Worm (Caenorhabditis elegans) whole organism, young adult: ENCODE data around the gene taf-7.2.

Source experiments
- B0336.3 ChIP-seq: fragments of 200-800 bp; sonication (Bioruptor generic); IDR thresholded peaks from 2 replicates; pipeline ENCODE4 v1.3.6; 2022; ENCODE audit warnings: missing genetic modification characterization, missing compliant biosample characterization
- D2030.7 ChIP-seq: fragments of 200-800 bp; sonication (Bioruptor generic); IDR thresholded peaks from 2 replicates; pipeline ENCODE4 v1.3.6; 2022; ENCODE audit warnings: missing genetic modification reagents, missing genetic modification characterization, missing compliant biosample characterization
- F33H1.4 ChIP-seq: fragments of 200-800 bp; sonication (Bioruptor generic); IDR thresholded peaks from 2 replicates; pipeline ENCODE4 v1.3.6; 2022; ENCODE audit warnings: missing genetic modification reagents, missing genetic modification characterization, missing compliant biosample characterization
- F52B5.7 ChIP-seq: sonication (generic microtip); optimal IDR thresholded peaks from 2 replicates; lab custom pipeline; 2016; ENCODE audit warnings: mild to moderate bottlenecking, missing genetic modification characterization, missing compliant biosample characterization
- F57A8.1 ChIP-seq: fragments of 200-800 bp; sonication (Bioruptor generic); optimal IDR thresholded peaks from 2 replicates; lab custom pipeline; 2018; ENCODE audit warnings: mild to moderate bottlenecking, missing genetic modification characterization, moderate library complexity, missing compliant biosample characterization
- Y53G8AR.9 ChIP-seq: fragments of 200-800 bp; sonication (Bioruptor generic); conservative IDR thresholded peaks from 2 replicates; pipeline ENCODE4 v1.3.6; 2022; ENCODE audit warnings: missing genetic modification reagents, missing genetic modification characterization, missing compliant biosample characterization
- aptf-3 ChIP-seq: fragments of 200-800 bp; sonication (Bioruptor generic); IDR thresholded peaks from 2 replicates; pipeline ENCODE4 v1.3.6; 2022; ENCODE audit warnings: missing genetic modification characterization, missing compliant biosample characterization
- athp-1 ChIP-seq: sonication (generic microtip); optimal IDR thresholded peaks from 2 replicates; lab custom pipeline; 2017; ENCODE audit warnings: mild to moderate bottlenecking, missing genetic modification characterization, missing compliant biosample characterization
- dpl-1 ChIP-seq: fragments of 150-350 bp; optimal IDR thresholded peaks from 2 replicates; lab custom pipeline; 2014; ENCODE audit warnings: missing biosample characterization, missing genetic modification reagents, missing genetic modification characterization
- efl-1 ChIP-seq: fragments of 150-350 bp; optimal IDR thresholded peaks from 2 replicates; lab custom pipeline; 2014; ENCODE audit warnings: missing biosample characterization, missing genetic modification reagents, missing genetic modification characterization
- ekl-4 ChIP-seq: fragments of 200-800 bp; sonication (Bioruptor generic); IDR thresholded peaks from 2 replicates; pipeline ENCODE4 v1.3.6; 2022; ENCODE audit warnings: missing genetic modification reagents, missing genetic modification characterization, missing compliant biosample characterization
- lin-35 ChIP-seq, 3 experiments: fragments of 150-350 bp in 2 of 3; sonication (generic microtip) in 1 of 3; optimal IDR thresholded peaks; 2 replicates each; lab custom pipeline; 2014 to 2018; ENCODE audit warnings: missing biosample characterization in 3 of 3, missing genetic modification characterization in 3 of 3, missing genetic modification reagents in 3 of 3
- lin-54 ChIP-seq: fragments of 200-800 bp; sonication (Bioruptor generic); optimal IDR thresholded peaks from 2 replicates; lab custom pipeline; 2018; ENCODE audit warnings: mild to moderate bottlenecking, missing genetic modification characterization, missing compliant biosample characterization
- lsl-1 ChIP-seq: fragments of 200-800 bp; sonication (Bioruptor generic); optimal IDR thresholded peaks from 2 replicates; lab custom pipeline; 2018; ENCODE audit warnings: mild to moderate bottlenecking, missing genetic modification characterization, moderate library complexity, missing compliant biosample characterization
- madf-3 ChIP-seq: fragments of 200-800 bp; sonication (Bioruptor generic); IDR thresholded peaks from 2 replicates; pipeline ENCODE4 v1.3.6; 2022; ENCODE audit warnings: missing genetic modification reagents, missing genetic modification characterization, missing compliant biosample characterization
- madf-6 ChIP-seq: fragments of 200-800 bp; sonication (Bioruptor generic); IDR thresholded peaks from 2 replicates; pipeline ENCODE4 v1.3.6; 2022; ENCODE audit warnings: missing genetic modification reagents, missing genetic modification characterization, missing compliant biosample characterization
- madf-8 ChIP-seq: fragments of 200-800 bp; sonication (Bioruptor generic); conservative IDR thresholded peaks from 2 replicates; pipeline ENCODE4 v1.3.6; 2022; ENCODE audit warnings: missing genetic modification reagents, missing genetic modification characterization, missing compliant biosample characterization
- mcd-1 ChIP-seq: fragments of 200-800 bp; sonication (Bioruptor generic); IDR thresholded peaks from 2 replicates; pipeline ENCODE4 v1.3.6; 2022; ENCODE audit warnings: missing genetic modification reagents, missing genetic modification characterization, missing compliant biosample characterization
- pbrm-1 ChIP-seq: fragments of 200-800 bp; sonication (Bioruptor generic); IDR thresholded peaks from 2 replicates; pipeline ENCODE4 v1.3.6; 2022; ENCODE audit warnings: missing genetic modification reagents, missing genetic modification characterization, missing compliant biosample characterization
- unc-130 ChIP-seq: sonication (generic microtip); optimal IDR thresholded peaks from 2 replicates; lab custom pipeline; 2016; ENCODE audit warnings: missing genetic modification reagents, missing genetic modification characterization, missing compliant biosample characterization
- xnd-1 ChIP-seq: sonication (generic microtip); optimal IDR thresholded peaks from 2 replicates; lab custom pipeline; 2016; ENCODE audit warnings: missing genotype, missing genetic modification reagents, missing genetic modification characterization, missing compliant biosample characterization

taf-7.2 gene

ce11 chrIII:12625875-12626649, 47.2 kb downstream of the taf-7.2 start, which contains the start of gene pqn-80:
Gene pqn-80, plus strand, starts transcription at chrIII:12626568.
- TF ChIP-seq efl-1 (GFP tag; lab: Kevin White, UChicago) (peak; percentile 68), lin-35 (GFP tag; optimal IDR thresholded peaks at IDR 0.05; lab: Kevin White, UChicago) (peak in 1 of 3 experiments; percentile 86), mcd-1 (peak; percentile 94), madf-8 (GFP tag; lab: Robert Waterston, UW) (peak; percentile 60), lin-54 (GFP tag; lab: Kevin White, UChicago) (peak; percentile 74), athp-1 (tag; lab: Kevin White, UChicago) (no peak), Y53G8AR.9 (GFP tag; lab: Robert Waterston, UW) (0 out of 2 replicates have a peak, but pooled peaks have one; percentile 42), ekl-4 (GFP tag; lab: Robert Waterston, UW) (no peak), F33H1.4 (GFP tag; lab: Robert Waterston, UW) (0 out of 2 replicates have a peak, but pooled peaks have one; percentile 17), D2030.7 (GFP tag; lab: Robert Waterston, UW) (0 out of 2 replicates have a peak, but pooled peaks have one; percentile 13), madf-6 (GFP tag; lab: Robert Waterston, UW) (peak; percentile 53), xnd-1 (tag; lab: Kevin White, UChicago) (peak; percentile 37), madf-3 (GFP tag; lab: Robert Waterston, UW) (0 out of 2 replicates have a peak, but pooled peaks have one; percentile 35), dpl-1 (GFP tag; lab: Kevin White, UChicago) (peak; percentile 68), unc-130 (GFP tag; lab: Kevin White, UChicago) (no peak), F52B5.7 (no peak), pbrm-1 (GFP tag; lab: Robert Waterston, UW) (0 out of 2 replicates have a peak, but pooled peaks have one; percentile 22), lsl-1 (GFP tag; lab: Kevin White, UChicago) (peak; percentile 49)

- TF ChIP-seq F57A8.1 (GFP tag; lab: Kevin White, UChicago) = no peak
- no peak for TF ChIP-seq aptf-3 (GFP tag; lab: Robert Waterston, UW)
- no peak for TF ChIP-seq B0336.3
Observed at ce11 chrIII:12624466-12624865, 48.8 kb downstream of the taf-7.2 start, which contains the start of gene gtf-2A2. Gene gtf-2A2, plus strand, starts transcription at chrIII:12624766.
